Fruit fly (Drosophila melanogaster): ENCODE results near the gene Kmn2.
"Not testable (repeated sequence)": the region's sequence is repeated elsewhere in the genome, so short reads cannot be mapped to it uniquely, and the experiment has no call there.

The Kmn2 gene

dm6 chr3R:8001074-8001669, at the start of gene Kmn2, which contains the start of gene CG2698:
Kmn2 (minus strand) TSS chr3R:8001309.
CG2698 (plus strand) TSS chr3R:8001562.
- TF ChIP-seq CTCF (optimal IDR thresholded peaks at IDR 0.05) = no peak
- no peak for TF ChIP-seq CG8478 (optimal IDR thresholded peaks at IDR 0.05)

dm6 chr3R:8049373-8049772, 48.3 kb upstream of the Kmn2 start, which contains the start of gene CG43061:
CG43061 (plus strand) TSS chr3R:8049673.
- TF ChIP-seq CG8478, CTCF (optimal IDR thresholded peaks at IDR 0.05): not testable (repeated sequence)

dm6 chr3R:8048867-8049266, 47.8 kb upstream of the Kmn2 start, which contains the start of gene CG43618:
CG43618 (plus strand) TSS chr3R:8049167.
- not testable (repeated sequence) for TF ChIP-seq CG8478, CTCF (optimal IDR thresholded peaks at IDR 0.05)

- TF ChIP-seq CTCF (optimal IDR thresholded peaks at IDR 0.05) (no peak), CG8478 (optimal IDR thresholded peaks at IDR 0.05) (no peak)
Measured at dm6 chr3R:8040843-8041242, 39.7 kb upstream of the Kmn2 start, which contains the start of gene CG43060. CG43060 (plus strand) TSS chr3R:8041224.

- TF ChIP-seq CG8478 (optimal IDR thresholded peaks at IDR 0.05) (no peak), CTCF (optimal IDR thresholded peaks at IDR 0.05) (no peak)
Measured at dm6 chr3R:8038927-8039326, 37.8 kb upstream of the Kmn2 start.

- TF ChIP-seq CG8478 (optimal IDR thresholded peaks at IDR 0.05) = no peak
- no peak for TF ChIP-seq CTCF (optimal IDR thresholded peaks at IDR 0.05)
Measured at dm6 chr3R:8037896-8038295, 36.8 kb upstream of the Kmn2 start.

dm6 chr3R:8032923-8033478, 31.9 kb upstream of the Kmn2 start, which contains the start of the genes CG11035 and unc-45:
CG11035 (minus strand) TSS chr3R:8033009.
unc-45 (plus strand) TSS chr3R:8033301.
- TF ChIP-seq CTCF (optimal IDR thresholded peaks at IDR 0.05) (no peak), CG8478 (optimal IDR thresholded peaks at IDR 0.05) (no peak)

- TF ChIP-seq CTCF (optimal IDR thresholded peaks at IDR 0.05) (no peak), CG8478 (optimal IDR thresholded peaks at IDR 0.05) (no peak)
Measured at dm6 chr3R:8030151-8030899, 29.2 kb upstream of the Kmn2 start, which contains the start of the genes CG10903 and CG2747. CG10903 (plus strand) TSS chr3R:8030411. CG2747 (minus strand) TSS chr3R:8030790.

dm6 chr3R:8029496-8030013, 28.4 kb upstream of the Kmn2 start, which contains the start of gene ImpE3:
ImpE3 (minus strand) TSS chr3R:8029546.
- no peak for TF ChIP-seq CTCF (optimal IDR thresholded peaks at IDR 0.05)
- no peak for TF ChIP-seq CG8478 (optimal IDR thresholded peaks at IDR 0.05)

- TF ChIP-seq CTCF (optimal IDR thresholded peaks at IDR 0.05) (no peak), CG8478 (optimal IDR thresholded peaks at IDR 0.05) (no peak)
Measured at dm6 chr3R:8027203-8027688, 26.1 kb upstream of the Kmn2 start.

- TF ChIP-seq CG8478 (optimal IDR thresholded peaks at IDR 0.05) (no peak), CTCF (optimal IDR thresholded peaks at IDR 0.05) (no peak)
Measured at dm6 chr3R:8026515-8026914, 25.4 kb upstream of the Kmn2 start.

dm6 chr3R:8013121-8014009, 12.3 kb upstream of the Kmn2 start, which contains the start of the genes CG10435 and Pbp95:
CG10435 (minus strand) TSS chr3R:8013201.
Pbp95 (plus strand) TSS chr3R:8013791.
- no peak for TF ChIP-seq CG8478 (optimal IDR thresholded peaks at IDR 0.05)
- no peak for TF ChIP-seq CTCF (optimal IDR thresholded peaks at IDR 0.05)

- TF ChIP-seq CTCF (optimal IDR thresholded peaks at IDR 0.05) (no peak), CG8478 (optimal IDR thresholded peaks at IDR 0.05) (no peak)
Measured at dm6 chr3R:8009080-8009620, 8.0 kb upstream of the Kmn2 start, which contains the start of the genes CG11052 and CG3223. CG11052 (minus strand) TSS chr3R:8009297. CG3223 (plus strand) TSS chr3R:8009400.

Data from S2 (cell line).